Fruit fly (Drosophila melanogaster) whole organism, wandering third instar larva: Measurements from ENCODE around the gene Ctr1B.

Experiments
- CG32264 ChIP-seq: fragments of 200-800 bp; sonication (Bioruptor generic); optimal IDR thresholded peaks from 2 replicates; lab custom pipeline; 2016; ENCODE audit warnings: missing biosample characterization, missing genetic modification characterization
- CG9705 ChIP-seq: fragments of 200-800 bp; sonication (Bioruptor generic); optimal IDR thresholded peaks from 2 replicates; lab custom pipeline; 2018; ENCODE audit warnings: missing biosample characterization, mild to moderate bottlenecking, missing genetic modification characterization
- CrebA ChIP-seq: fragments of 200-800 bp; sonication (Bioruptor generic); optimal IDR thresholded peaks from 2 replicates; lab custom pipeline; 2016; ENCODE audit warnings: missing biosample characterization, mild to moderate bottlenecking, missing genetic modification characterization, borderline replicate concordance
- Dfd ChIP-seq: fragments of >200 bp; optimal IDR thresholded peaks from 2 replicates; lab custom pipeline; 2017; ENCODE audit warnings: missing biosample characterization, missing genetic modification characterization
- Dif ChIP-seq: fragments of 200-275, 200-300 bp; sonication (Bioruptor generic); optimal IDR thresholded peaks from 2 replicates; lab custom pipeline; 2018; ENCODE audit warnings: missing biosample characterization, missing genetic modification characterization; ENCODE audit not compliant: partially characterized antibody
- GATAd ChIP-seq: sonication (Bioruptor generic); optimal IDR thresholded peaks from 2 replicates; lab custom pipeline; 2016; ENCODE audit warnings: missing biosample characterization, missing genetic modification characterization
- HLH106 ChIP-seq: fragments of 200-800 bp; optimal IDR thresholded peaks from 3 replicates; lab custom pipeline; 2019; ENCODE audit warnings: missing biosample characterization, mild to moderate bottlenecking, missing genetic modification characterization, moderate library complexity
- Hnf4 ChIP-seq: fragments of 200-800 bp; sonication (Bioruptor generic); optimal IDR thresholded peaks from 2 replicates; lab custom pipeline; 2016; ENCODE audit warnings: missing biosample characterization, mild to moderate bottlenecking, missing genetic modification characterization
- Hr78 ChIP-seq: fragments of >200 bp; optimal IDR thresholded peaks from 2 replicates; lab custom pipeline; 2017; ENCODE audit warnings: missing biosample characterization, missing genetic modification characterization
- Hr83 ChIP-seq: fragments of 200-300 bp; sonication (Bioruptor generic); optimal IDR thresholded peaks from 2 replicates; lab custom pipeline; 2016; ENCODE audit warnings: missing biosample characterization, mild to moderate bottlenecking, missing genetic modification characterization, moderate library complexity; ENCODE audit not compliant: poor library complexity, severe bottlenecking
- Jra ChIP-seq: sonication (Bioruptor generic); optimal IDR thresholded peaks from 2 replicates; lab custom pipeline; 2016; ENCODE audit warnings: missing biosample characterization, missing genetic modification characterization
- Mio ChIP-seq: sonication (Bioruptor generic); optimal IDR thresholded peaks from 2 replicates; lab custom pipeline; 2016; ENCODE audit warnings: missing biosample characterization, missing genetic modification characterization
- Myc ChIP-seq: fragments of >200 bp; optimal IDR thresholded peaks from 2 replicates; lab custom pipeline; 2017
- N ChIP-seq: fragments of >200 bp; optimal IDR thresholded peaks from 2 replicates; lab custom pipeline; 2018; ENCODE audit warnings: missing biosample characterization, missing external identifiers, missing genetic modification characterization
- OdsH ChIP-seq: fragments of 200-800 bp; sonication (Bioruptor generic); optimal IDR thresholded peaks from 2 replicates; lab custom pipeline; 2016; ENCODE audit warnings: missing biosample characterization, mild to moderate bottlenecking, missing genetic modification characterization
- Rel ChIP-seq, 2 experiments: fragments of 200-800 bp; sonication (Bioruptor generic) in 1 of 2; optimal IDR thresholded peaks; 2 replicates in 1 of 2; 3 replicates in 1 of 2; lab custom pipeline; 2016 to 2019; ENCODE audit warnings: mild to moderate bottlenecking in 2 of 2, missing biosample characterization in 2 of 2, missing genetic modification characterization in 2 of 2, moderate library complexity in 1 of 2
- Sp1 ChIP-seq: fragments of 200-800 bp; sonication (Bioruptor generic); optimal IDR thresholded peaks from 3 replicates; lab custom pipeline; 2019; ENCODE audit warnings: missing biosample characterization, mild to moderate bottlenecking, missing genetic modification characterization, moderate library complexity
- Vsx2 ChIP-seq: fragments of 200-300, 225-300 bp; sonication (Bioruptor generic); optimal IDR thresholded peaks from 2 replicates; lab custom pipeline; 2018; ENCODE audit warnings: missing biosample characterization, missing genetic modification characterization; ENCODE audit not compliant: partially characterized antibody
- br ChIP-seq: fragments of 200-800 bp; sonication (Bioruptor generic); optimal IDR thresholded peaks from 2 replicates; lab custom pipeline; 2016; ENCODE audit warnings: missing biosample characterization, missing genetic modification characterization
- brk ChIP-seq: fragments of 200-800 bp; sonication (Bioruptor generic); optimal IDR thresholded peaks from 2 replicates; lab custom pipeline; 2016; ENCODE audit warnings: missing biosample characterization, mild to moderate bottlenecking, missing genetic modification characterization
- dmrt93B ChIP-seq: fragments of 200-800 bp; sonication (Bioruptor generic); optimal IDR thresholded peaks from 2 replicates; lab custom pipeline; 2018; ENCODE audit warnings: missing biosample characterization, mild to moderate bottlenecking, missing genetic modification characterization
- ey ChIP-seq: fragments of 200-800 bp; sonication (Bioruptor generic); optimal IDR thresholded peaks from 2 replicates; lab custom pipeline; 2016; ENCODE audit warnings: missing biosample characterization, missing genetic modification characterization
- foxo ChIP-seq, 2 experiments: fragments of 200-800 bp; sonication (Bioruptor generic); optimal IDR thresholded peaks; 2 replicates in 1 of 2; 3 replicates in 1 of 2; lab custom pipeline; 2016 to 2017; ENCODE audit warnings: missing biosample characterization in 2 of 2, missing genetic modification characterization in 2 of 2
- fru ChIP-seq: fragments of 200-800 bp; sonication (Bioruptor generic); optimal IDR thresholded peaks from 3 replicates; lab custom pipeline; 2016; ENCODE audit warnings: missing biosample characterization, mild to moderate bottlenecking, missing genetic modification characterization
- h ChIP-seq: fragments of 200-800 bp; sonication (Bioruptor generic); optimal IDR thresholded peaks from 3 replicates; lab custom pipeline; 2016; ENCODE audit warnings: missing biosample characterization, mild to moderate bottlenecking, missing genetic modification characterization
- jim ChIP-seq: fragments of 175-275, 200-325 bp; sonication (Bioruptor generic); optimal IDR thresholded peaks from 2 replicates; lab custom pipeline; 2016; ENCODE audit warnings: missing biosample characterization, mild to moderate bottlenecking, missing genetic modification characterization
- lola ChIP-seq: fragments of >200 bp; optimal IDR thresholded peaks from 2 replicates; lab custom pipeline; 2017; ENCODE audit warnings: missing biosample characterization, missing genetic modification characterization
- psq ChIP-seq: fragments of 200-800 bp; sonication (Bioruptor generic); optimal IDR thresholded peaks from 3 replicates; lab custom pipeline; 2017; ENCODE audit warnings: missing biosample characterization, mild to moderate bottlenecking, missing genetic modification characterization, moderate library complexity
- rgr ChIP-seq: fragments of 200-800 bp; sonication (Bioruptor generic); optimal IDR thresholded peaks from 3 replicates; lab custom pipeline; 2016; ENCODE audit warnings: missing biosample characterization, mild to moderate bottlenecking, missing genetic modification characterization
- sage ChIP-seq: fragments of 200-800 bp; sonication (Bioruptor generic); optimal IDR thresholded peaks from 2 replicates; lab custom pipeline; 2016; ENCODE audit warnings: missing biosample characterization, mild to moderate bottlenecking, missing genetic modification characterization
- sv ChIP-seq: fragments of 200-800 bp; sonication (Bioruptor generic); optimal IDR thresholded peaks from 3 replicates; lab custom pipeline; 2016; ENCODE audit warnings: missing biosample characterization, missing genetic modification characterization
- usp ChIP-seq: fragments of >200 bp; optimal IDR thresholded peaks from 2 replicates; lab custom pipeline; 2017; ENCODE audit warnings: missing biosample characterization, missing genetic modification characterization
- woc ChIP-seq: sonication (Bioruptor generic); optimal IDR thresholded peaks from 2 replicates; lab custom pipeline; 2016; ENCODE audit warnings: missing biosample characterization, mild to moderate bottlenecking, missing genetic modification characterization

Gene Ctr1B

DNA sequence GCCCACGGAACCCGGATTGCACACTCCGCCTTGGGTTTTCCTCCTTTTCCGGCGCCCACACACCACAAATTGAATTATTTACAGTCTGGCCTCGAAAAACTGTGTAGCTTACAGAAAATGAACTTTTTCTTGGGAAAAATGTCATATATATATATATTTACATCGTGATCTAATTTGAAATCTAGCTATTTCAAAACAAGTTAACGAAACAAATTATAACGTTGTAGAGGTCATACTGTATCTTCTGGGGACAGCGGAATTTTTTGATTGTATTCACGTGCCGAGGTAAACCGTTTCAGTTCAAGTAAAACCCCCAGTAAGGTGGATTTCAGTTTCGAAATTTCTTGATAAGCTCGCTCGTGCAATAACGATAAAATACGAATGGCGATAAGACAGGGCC lies 37.0 kb downstream of the Ctr1B start (continued):
- no peak for TF ChIP-seq jim (GFP tag; lab: Kevin White, UChicago)
- peak in 1 of 2 experiments; percentile 69 for TF ChIP-seq foxo (GFP tag; optimal IDR thresholded peaks at IDR 0.05; lab: Kevin White, UChicago)

DNA sequence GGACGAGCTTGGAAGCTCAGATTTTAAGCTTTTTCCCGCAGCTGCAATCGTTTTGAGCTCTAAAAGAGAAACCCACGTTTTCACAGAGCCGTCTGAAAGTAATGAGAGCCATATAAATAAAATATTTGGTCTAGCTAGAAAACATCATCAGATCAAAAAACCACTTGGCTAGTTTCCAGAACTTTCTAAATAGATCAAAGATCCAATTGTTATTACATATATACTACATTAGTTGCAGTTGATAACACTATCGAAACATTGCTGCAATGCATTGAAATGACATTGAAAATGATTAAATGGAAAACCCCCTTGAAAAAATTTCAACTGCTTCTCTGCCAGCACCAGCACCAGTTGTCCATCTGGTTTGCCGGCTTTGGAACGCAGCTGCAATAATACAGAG lies 37.6 kb downstream of the Ctr1B start:
- TF ChIP-seq psq (no peak), dmrt93B (GFP tag; lab: Kevin White, UChicago) (no peak), jim (GFP tag; lab: Kevin White, UChicago) (no peak), h (GFP tag; lab: Kevin White, UChicago) (peak; percentile 10), Dfd (GFP tag; lab: Kevin White, UChicago) (no peak), Dif (GFP tag; lab: Kevin White, UChicago) (no peak), usp (GFP tag; lab: Kevin White, UChicago) (no peak), Hr78 (no peak), br (GFP tag; lab: Kevin White, UChicago) (peak; percentile 9), fru (no peak), foxo (GFP tag; optimal IDR thresholded peaks at IDR 0.05; lab: Kevin White, UChicago) (no peak), brk (GFP tag; lab: Kevin White, UChicago) (no peak), CG32264 (GFP tag; lab: Kevin White, UChicago) (no peak), HLH106 (tag; lab: Kevin White, UChicago) (peak; percentile 43), ey (GFP tag; lab: Kevin White, UChicago) (peak; percentile 24), lola (no peak), Hr83 (GFP tag; lab: Kevin White, UChicago) (no peak)

DNA sequence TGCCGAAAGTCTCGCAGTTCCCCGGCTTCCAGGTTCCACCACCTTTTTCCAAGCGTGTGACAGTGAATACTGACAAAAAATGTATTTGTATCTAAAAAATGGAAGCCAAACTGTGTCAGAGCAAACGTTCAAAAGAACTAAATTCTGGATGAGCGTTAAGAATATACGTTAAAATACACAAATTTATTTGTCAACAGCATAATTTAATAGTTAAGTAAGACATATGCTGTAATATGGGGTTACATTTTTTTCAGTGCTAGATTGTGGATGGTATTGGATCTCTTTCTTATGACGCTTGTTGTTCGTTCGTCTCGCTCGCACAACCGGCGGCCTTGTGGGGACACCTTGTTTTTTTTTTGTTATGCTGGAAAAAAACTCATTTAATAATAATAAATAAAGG lies 38.2 kb downstream of the Ctr1B start:
- TF ChIP-seq sage (GFP tag; lab: Kevin White, UChicago) = peak; percentile 4
- TF ChIP-seq Mio (GFP tag; lab: Kevin White, UChicago) = no peak
- TF ChIP-seq h (GFP tag; lab: Kevin White, UChicago) = peak; percentile 72
- no peak for TF ChIP-seq N (GFP tag; lab: Kevin White, UChicago)
- no peak for TF ChIP-seq Myc (lab: Kevin White, UChicago)
- TF ChIP-seq fru = peak; percentile 67
- TF ChIP-seq woc (GFP tag; lab: Kevin White, UChicago) = peak; percentile 12
- no peak for TF ChIP-seq jim (GFP tag; lab: Kevin White, UChicago)
- no peak for TF ChIP-seq dmrt93B (GFP tag; lab: Kevin White, UChicago)
- peak; percentile 26 for TF ChIP-seq brk (GFP tag; lab: Kevin White, UChicago)
- peak; percentile 57 for TF ChIP-seq br (GFP tag; lab: Kevin White, UChicago)
- TF ChIP-seq usp (GFP tag; lab: Kevin White, UChicago) = no peak
- no peak for TF ChIP-seq CrebA (GFP tag; lab: Kevin White, UChicago)
- TF ChIP-seq Sp1 = no peak
- TF ChIP-seq Rel (GFP tag; optimal IDR thresholded peaks at IDR 0.05; lab: Kevin White, UChicago) = no peak
- TF ChIP-seq Rel (tag; optimal IDR thresholded peaks at IDR 0.05; lab: Kevin White, UChicago) = no peak
- peak; percentile 25 for TF ChIP-seq HLH106 (tag; lab: Kevin White, UChicago)
- peak; percentile 9 for TF ChIP-seq psq
- TF ChIP-seq rgr (GFP tag; lab: Kevin White, UChicago) = peak; percentile 61
- TF ChIP-seq foxo (GFP tag; optimal IDR thresholded peaks at IDR 0.05; lab: Kevin White, UChicago) = peak in 1 of 2 experiments; percentile 54
- TF ChIP-seq ey (GFP tag; lab: Kevin White, UChicago) = peak; percentile 50
- no peak for TF ChIP-seq CG9705 (GFP tag; lab: Kevin White, UChicago)
- peak; percentile 11 for TF ChIP-seq Hnf4 (GFP tag; lab: Kevin White, UChicago)
- no peak for TF ChIP-seq Jra (GFP tag; lab: Kevin White, UChicago)
- peak; percentile 44 for TF ChIP-seq CG32264 (GFP tag; lab: Kevin White, UChicago)
- no peak for TF ChIP-seq Dfd (GFP tag; lab: Kevin White, UChicago)
- TF ChIP-seq GATAd (GFP tag; lab: Kevin White, UChicago) = no peak
- peak; percentile 95 for TF ChIP-seq sv (GFP tag; lab: Kevin White, UChicago)
- TF ChIP-seq OdsH (GFP tag; lab: Kevin White, UChicago) = peak; percentile 38
- no peak for TF ChIP-seq Vsx2 (GFP tag; lab: Kevin White, UChicago)
